Fruit fly (Drosophila melanogaster): Measurements from ENCODE around the gene CG13875.
A peak's percentile ranks its signal among the peaks of the same experiment; 100 is the strongest.

CG13875 gene

DNA sequence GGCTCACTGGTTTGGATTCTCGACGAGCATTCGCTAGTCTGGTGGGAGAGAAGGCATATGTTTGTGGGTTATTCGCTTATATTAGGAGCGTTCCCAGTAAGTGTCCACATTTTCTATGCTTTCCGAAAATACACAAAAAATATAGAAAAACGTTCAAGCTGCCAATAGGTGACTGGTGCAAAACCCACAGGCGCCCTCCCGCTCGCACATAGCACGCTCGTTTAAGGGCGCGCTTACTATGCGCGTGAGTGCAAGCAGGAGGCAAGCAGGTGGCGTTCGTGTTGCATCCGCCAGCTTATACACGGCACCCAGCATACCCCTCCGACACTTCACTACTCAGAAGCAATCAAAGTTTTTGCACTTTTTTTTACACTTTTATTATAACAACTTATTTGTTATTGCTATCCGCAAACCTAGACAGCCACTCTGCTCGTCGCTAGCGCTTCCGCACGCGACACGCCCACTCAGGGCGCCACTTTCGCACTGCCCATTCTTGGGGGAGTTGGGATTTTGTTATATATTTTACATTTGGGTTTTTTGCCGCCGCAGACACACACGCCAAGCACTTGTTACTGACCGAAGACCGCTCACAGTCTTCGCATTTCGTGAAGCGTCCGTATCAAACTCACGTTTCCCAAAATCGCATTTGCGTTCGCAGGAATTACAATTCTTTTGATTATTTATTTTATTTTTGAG lies 19.5 kb downstream of the CG13875 start (continued):
- no peak for TF ChIP-seq CG6683 (GFP tag; optimal IDR thresholded peaks at IDR 0.05)
- no peak for TF ChIP-seq Fer2 (tag; optimal IDR thresholded peaks at IDR 0.05)
- TF ChIP-seq insv (GFP tag; optimal IDR thresholded peaks at IDR 0.05) = no peak
- peak; percentile 2 for TF ChIP-seq gfzf (GFP tag; optimal IDR thresholded peaks at IDR 0.05)
- peak; percentile 4; the same call in 2 of the 3 replicates for TF ChIP-seq CG6791 (GFP tag; IDR thresholded peaks at IDR 0.05; ENCODE audit: partially characterized antibody)
- no peak for TF ChIP-seq trem (tag; optimal IDR thresholded peaks at IDR 0.05)
- TF ChIP-seq CrebB (tag; optimal IDR thresholded peaks at IDR 0.05) = no peak
- no peak for TF ChIP-seq CG12769 (tag; optimal IDR thresholded peaks at IDR 0.05)
- TF ChIP-seq CG1647 (GFP tag; optimal IDR thresholded peaks at IDR 0.05) = peak; percentile 31
- TF ChIP-seq Max (GFP tag; optimal IDR thresholded peaks at IDR 0.05) = peak; percentile 16
- TF ChIP-seq CG2120 (GFP tag; optimal IDR thresholded peaks at IDR 0.05) = no peak
- TF ChIP-seq CG1832 (GFP tag; optimal IDR thresholded peaks at IDR 0.05) = peak; percentile 99
- TF ChIP-seq CG11456 (GFP tag; IDR thresholded peaks at IDR 0.05) = peak; percentile 53; the same call in 1 of the 3 replicates

DNA sequence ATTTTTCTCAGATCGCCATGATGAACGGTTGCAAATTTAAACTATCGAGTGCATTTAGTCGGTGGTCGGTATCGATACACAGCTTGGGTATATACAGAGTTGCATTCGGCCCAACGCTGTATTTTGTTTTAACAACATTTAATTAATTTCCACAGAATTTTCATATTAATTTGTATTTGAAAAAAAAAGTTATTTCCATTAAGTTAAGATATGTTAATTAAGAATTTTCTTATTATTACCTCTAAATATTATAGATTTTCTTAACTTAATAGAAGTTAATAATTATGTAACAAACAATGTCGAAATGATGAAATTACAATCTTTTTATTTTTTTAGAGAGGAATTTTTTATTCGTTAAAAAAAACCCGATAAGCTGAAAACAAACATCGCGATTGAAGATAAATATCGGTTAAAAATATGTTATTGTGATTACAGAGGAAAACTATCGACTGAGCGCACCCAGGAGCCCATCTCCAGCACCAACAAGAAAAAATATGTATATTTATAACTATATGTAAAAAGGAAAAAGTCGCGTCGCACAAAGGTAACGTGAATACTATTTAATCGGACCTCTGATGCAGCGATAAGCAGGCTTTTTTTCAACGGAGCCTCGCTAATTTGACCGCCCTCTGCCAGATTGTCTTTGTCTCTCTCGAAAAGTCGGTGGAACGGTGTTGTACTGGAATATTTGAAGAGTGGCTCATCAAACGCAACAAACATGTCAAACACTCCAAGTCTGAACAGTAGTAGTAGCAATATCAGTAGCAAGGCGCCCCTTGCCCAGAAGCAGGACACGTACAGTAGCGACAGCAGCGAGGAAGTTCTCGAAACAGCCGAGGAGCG lies 20.3 kb downstream of the CG13875 start, which contains the start of the genes rno and mri:
TSS of gene rno (minus strand) at position 9 of the 843 bp plus-strand sequence.
TSS of gene mri (plus strand) at position 421 of the 843 bp plus-strand sequence.
- TF ChIP-seq Dip3 (GFP tag; optimal IDR thresholded peaks at IDR 0.05) (no peak), CG8089 (GFP tag; optimal IDR thresholded peaks at IDR 0.05) (no peak), Kr (GFP tag; optimal IDR thresholded peaks at IDR 0.05) (no peak), Xbp1 (GFP tag; optimal IDR thresholded peaks at IDR 0.05) (peak; percentile 66), Fer2 (tag; optimal IDR thresholded peaks at IDR 0.05) (peak; percentile 50), ci (GFP tag; IDR thresholded peaks at IDR 0.05) (peak; percentile 61; the same call in 2 of the 3 replicates), Sox102F (GFP tag; optimal IDR thresholded peaks at IDR 0.05) (peak; percentile 79), CG12236 (GFP tag; optimal IDR thresholded peaks at IDR 0.05) (no peak), CG4360 (GFP tag; IDR thresholded peaks at IDR 0.05) (no peak), CG10959 (GFP tag; IDR thresholded peaks at IDR 0.05) (no peak), CG3163 (GFP tag; optimal IDR thresholded peaks at IDR 0.05) (no peak), bsh (GFP tag; optimal IDR thresholded peaks at IDR 0.05) (peak in 1 of 2 experiments; percentile 71), Oaz (GFP tag; IDR thresholded peaks at IDR 0.05) (peak; percentile 63), chinmo (GFP tag; IDR thresholded peaks at IDR 0.05; ENCODE audit: partially characterized antibody) (peak; percentile 85; the same call in 2 of the 4 replicates), CG30431 (GFP tag; optimal IDR thresholded peaks at IDR 0.05) (peak; percentile 45), Rfx (GFP tag; IDR thresholded peaks at IDR 0.05) (peak; percentile 68), CG31441 (GFP tag; IDR thresholded peaks at IDR 0.05) (peak; percentile 82), gsb (GFP tag; IDR thresholded peaks at IDR 0.05) (no peak), CG11695 (GFP tag; IDR thresholded peaks at IDR 0.05) (peak; percentile 71), HLH4C (GFP tag; IDR thresholded peaks at IDR 0.05; ENCODE audit: partially characterized antibody) (peak; percentile 91), Atf3 (GFP tag; optimal IDR thresholded peaks at IDR 0.05) (peak; percentile 33), odd (GFP tag; optimal IDR thresholded peaks at IDR 0.05) (peak; percentile 21), ken (GFP tag; IDR thresholded peaks at IDR 0.05) (peak; percentile 64; the same call in 2 of the 3 replicates), cad (GFP tag; optimal IDR thresholded peaks at IDR 0.05) (no peak), CG1832 (GFP tag; optimal IDR thresholded peaks at IDR 0.05) (no peak), NC2α (GFP tag; optimal IDR thresholded peaks at IDR 0.05) (no peak), CG17361 (GFP tag; IDR thresholded peaks at IDR 0.05) (peak; percentile 88), CG7786 (GFP tag; optimal IDR thresholded peaks at IDR 0.05) (no peak), TFAM (GFP tag; optimal IDR thresholded peaks at IDR 0.05) (no peak), CG18764 (GFP tag; optimal IDR thresholded peaks at IDR 0.05) (peak; percentile 50), lab (GFP tag; optimal IDR thresholded peaks at IDR 0.05) (peak; percentile 67), CG13287 (GFP tag; IDR thresholded peaks at IDR 0.05; ENCODE audit: partially characterized antibody) (peak; percentile 92), maf-S (GFP tag; optimal IDR thresholded peaks at IDR 0.05) (no peak), hth (optimal IDR thresholded peaks at IDR 0.05) (no peak), CG14667 (GFP tag; IDR thresholded peaks at IDR 0.05) (peak; percentile 57), CG10543 (GFP tag; optimal IDR thresholded peaks at IDR 0.05) (peak; percentile 85)

All from whole organism, embryonic.